Worm (Caenorhabditis elegans) whole organism, mixed stage, embryonic: ENCODE data around the gene C04A11.5.
A peak's percentile ranks its signal among the peaks of the same experiment; 100 is the strongest.

Source experiments
- drap-1 ChIP-seq: fragments of 200-800 bp; sonication (Bioruptor generic); optimal IDR thresholded peaks from 3 replicates; lab custom pipeline; 2018; ENCODE audit warnings: mild to moderate bottlenecking, missing genetic modification characterization, missing compliant biosample characterization
- flh-1 ChIP-seq: fragments of 200-800 bp; sonication (Bioruptor generic); optimal IDR thresholded peaks from 2 replicates; lab custom pipeline; 2018; ENCODE audit warnings: mild to moderate bottlenecking, missing genetic modification characterization, moderate library complexity, missing compliant biosample characterization
- lin-13 ChIP-seq: fragments of 150-350 bp; optimal IDR thresholded peaks from 2 replicates; lab custom pipeline; 2014; ENCODE audit warnings: missing biosample characterization, missing genetic modification characterization
- mab-5 ChIP-seq: fragments of 150-350 bp; optimal IDR thresholded peaks from 2 replicates; lab custom pipeline; 2014; ENCODE audit warnings: missing biosample characterization, missing genetic modification characterization
- mls-2 ChIP-seq: sonication (generic microtip); optimal IDR thresholded peaks from 2 replicates; lab custom pipeline; 2016; ENCODE audit warnings: mild to moderate bottlenecking, missing genetic modification characterization, moderate library complexity, missing compliant biosample characterization
- nhr-28 ChIP-seq: fragments of 150-350 bp; optimal IDR thresholded peaks from 2 replicates; lab custom pipeline; 2014; ENCODE audit warnings: missing biosample characterization, missing genetic modification characterization
- pha-4 ChIP-seq: fragments of 150-350 bp; optimal IDR thresholded peaks from 2 replicates; lab custom pipeline; 2018; ENCODE audit warnings: missing biosample characterization, missing genetic modification reagents, missing genetic modification characterization
- sptf-1 ChIP-seq: sonication (generic microtip); optimal IDR thresholded peaks from 2 replicates; lab custom pipeline; 2017; ENCODE audit warnings: mild to moderate bottlenecking, missing genetic modification characterization, moderate library complexity, missing compliant biosample characterization
- unc-62 ChIP-seq: fragments of 150-350 bp; optimal IDR thresholded peaks from 2 replicates; lab custom pipeline; 2014; ENCODE audit warnings: missing biosample characterization, missing genetic modification reagents, missing genetic modification characterization
- zip-8 ChIP-seq: fragments of 150-350 bp; optimal IDR thresholded peaks from 2 replicates; lab custom pipeline; 2014; ENCODE audit warnings: missing biosample characterization, missing genetic modification characterization
- ztf-11 ChIP-seq: fragments of 150-350 bp; optimal IDR thresholded peaks from 2 replicates; lab custom pipeline; 2014; ENCODE audit warnings: missing biosample characterization, missing genetic modification characterization

- TF ChIP-seq pha-4 (tag; lab: Kevin White, UChicago) (no peak), sptf-1 (peak; percentile 51), lin-13 (no peak), flh-1 (GFP tag; lab: Kevin White, UChicago) (no peak), mls-2 (tag; lab: Kevin White, UChicago) (peak; percentile 48), ztf-11 (tag; lab: Kevin White, UChicago) (no peak), drap-1 (no peak), unc-62 (GFP tag; lab: Kevin White, UChicago) (no peak), mab-5 (tag; lab: Kevin White, UChicago) (no peak), zip-8 (tag; lab: Kevin White, UChicago) (no peak), nhr-28 (no peak)
Measured at ce11 chrX:13675444-13675843, 11.1 kb downstream of the C04A11.5 start.
